Worm (Caenorhabditis elegans) whole organism, L1 larva: ENCODE data around the gene Y53F4B.24.
A peak's percentile ranks its signal among the peaks of the same experiment; 100 is the strongest.

Experiments
- C04F5.9 ChIP-seq: sonication (generic microtip); optimal IDR thresholded peaks from 2 replicates; lab custom pipeline; 2016; ENCODE audit warnings: missing genetic modification characterization, missing compliant biosample characterization
- C34B4.2 ChIP-seq: sonication (generic microtip); optimal IDR thresholded peaks from 2 replicates; lab custom pipeline; 2017; ENCODE audit warnings: mild to moderate bottlenecking, missing genetic modification characterization, missing compliant biosample characterization
- alr-1 ChIP-seq: fragments of 200-800 bp; sonication (Bioruptor generic); optimal IDR thresholded peaks from 2 replicates; lab custom pipeline; 2018; ENCODE audit warnings: borderline replicate concordance, mild to moderate bottlenecking, missing genetic modification characterization, missing compliant biosample characterization
- aly-2 ChIP-seq: fragments of 150-350 bp; optimal IDR thresholded peaks from 2 replicates; lab custom pipeline; 2014; ENCODE audit warnings: missing biosample characterization, missing genetic modification characterization
- ceh-8 ChIP-seq: fragments of 200-800 bp; sonication (Bioruptor generic); optimal IDR thresholded peaks from 2 replicates; lab custom pipeline; 2018; ENCODE audit warnings: mild to moderate bottlenecking, missing genetic modification characterization, moderate library complexity, missing compliant biosample characterization
- ceh-82 ChIP-seq, 3 experiments: fragments of 150-350 bp in 1 of 3; sonication (generic microtip) in 2 of 3; optimal IDR thresholded peaks; 2 replicates each; lab custom pipeline; 2014 to 2017; ENCODE audit warnings: missing biosample characterization in 3 of 3, missing genetic modification characterization in 3 of 3
- dpl-1 ChIP-seq, 3 experiments: fragments of 150-350 bp in 2 of 3; sonication (generic microtip) in 1 of 3; optimal IDR thresholded peaks; 2 replicates each; lab custom pipeline; 2014 to 2017; ENCODE audit warnings: missing biosample characterization in 3 of 3, missing genetic modification characterization in 3 of 3, missing genetic modification reagents in 3 of 3
- efl-1 ChIP-seq, 4 experiments: fragments of 150-350 bp; optimal IDR thresholded peaks in 3 of 4; peaks in 1 of 4; 1 replicate in 1 of 4; 2 replicates in 3 of 4; lab custom pipeline; 2014; ENCODE audit warnings: missing biosample characterization in 2 of 4, missing genetic modification characterization in 2 of 4, missing genetic modification reagents in 2 of 4
- efl-3 ChIP-seq: fragments of 200-800 bp; sonication (Bioruptor generic); optimal IDR thresholded peaks from 2 replicates; lab custom pipeline; 2018; ENCODE audit warnings: mild to moderate bottlenecking, missing genetic modification characterization, missing compliant biosample characterization
- egl-27 ChIP-seq, 2 experiments: fragments of 150-350 bp in 1 of 2; sonication (generic microtip); optimal IDR thresholded peaks; 3 replicates each; lab custom pipeline; 2017 to 2018; ENCODE audit warnings: missing biosample characterization in 2 of 2, missing genetic modification characterization in 2 of 2, missing genetic modification reagents in 2 of 2
- elt-3 ChIP-seq, 6 experiments: fragments of 150-350 bp in 1 of 6; sonication (generic microtip); optimal IDR thresholded peaks; 2 replicates each; lab custom pipeline; 2017 to 2018; ENCODE audit warnings: missing biosample characterization in 6 of 6, missing genetic modification characterization in 6 of 6, inconsistent platforms in 1 of 6
- ets-5 ChIP-seq: fragments of 200-800 bp; sonication (Bioruptor generic); IDR thresholded peaks from 2 replicates; pipeline ENCODE4 v1.3.6; 2022; ENCODE audit warnings: missing genetic modification characterization, missing compliant biosample characterization
- fos-1 ChIP-seq: fragments of 150-350 bp; optimal IDR thresholded peaks from 2 replicates; lab custom pipeline; 2014; ENCODE audit warnings: missing biosample characterization, missing genetic modification characterization
- irx-1 ChIP-seq: sonication (generic microtip); optimal IDR thresholded peaks from 2 replicates; lab custom pipeline; 2016; ENCODE audit warnings: missing genetic modification characterization, missing compliant biosample characterization
- lin-35 ChIP-seq, 2 experiments: fragments of 150-350 bp; optimal IDR thresholded peaks; 2 replicates each; lab custom pipeline; 2014; ENCODE audit warnings: missing biosample characterization in 2 of 2, missing genetic modification characterization in 2 of 2, missing genetic modification reagents in 2 of 2
- mdl-1 ChIP-seq, 2 experiments: fragments of 150-350 bp; optimal IDR thresholded peaks; 2 replicates each; lab custom pipeline; 2014 to 2017; ENCODE audit warnings: missing biosample characterization in 2 of 2, missing genetic modification characterization in 2 of 2, inconsistent platforms in 1 of 2
- mep-1 ChIP-seq: fragments of 150-350 bp; optimal IDR thresholded peaks from 2 replicates; lab custom pipeline; 2014; ENCODE audit warnings: missing biosample characterization, missing genetic modification characterization
- nhr-12 ChIP-seq: sonication (generic microtip); optimal IDR thresholded peaks from 2 replicates; lab custom pipeline; 2017; ENCODE audit warnings: missing biosample characterization, missing genetic modification characterization
- nhr-47 ChIP-seq: sonication (generic microtip); optimal IDR thresholded peaks from 2 replicates; lab custom pipeline; 2016; ENCODE audit warnings: mild to moderate bottlenecking, missing genetic modification characterization, moderate library complexity, missing compliant biosample characterization
- nhr-71 ChIP-seq: sonication (generic microtip); optimal IDR thresholded peaks from 2 replicates; lab custom pipeline; 2016; ENCODE audit warnings: mild to moderate bottlenecking, missing genetic modification characterization, moderate library complexity, missing compliant biosample characterization
- nhr-76 ChIP-seq: sonication (generic microtip); optimal IDR thresholded peaks from 2 replicates; lab custom pipeline; 2017; ENCODE audit warnings: missing biosample characterization, missing genetic modification characterization
- nhr-85 ChIP-seq: sonication (generic microtip); peaks from one replicate; lab custom pipeline; 2016; ENCODE audit warnings: missing genetic modification characterization, inconsistent platforms, missing compliant biosample characterization
- pag-3 ChIP-seq: sonication (generic microtip); optimal IDR thresholded peaks from 2 replicates; lab custom pipeline; 2017; ENCODE audit warnings: missing genetic modification characterization, mild to moderate bottlenecking, missing compliant biosample characterization, antibody characterized with exemption, borderline replicate concordance; ENCODE audit not compliant: insufficient read depth
- pqm-1 ChIP-seq: sonication (generic microtip); optimal IDR thresholded peaks from 3 replicates; lab custom pipeline; 2017; ENCODE audit warnings: missing biosample characterization, missing genetic modification characterization
- rnt-1 ChIP-seq: sonication (generic microtip); optimal IDR thresholded peaks from 2 replicates; lab custom pipeline; 2016; ENCODE audit warnings: mild to moderate bottlenecking, missing genetic modification characterization, moderate library complexity, missing compliant biosample characterization
- skn-1 ChIP-seq: fragments of 150-350 bp; optimal IDR thresholded peaks from 2 replicates; lab custom pipeline; 2014; ENCODE audit warnings: missing biosample characterization, missing genetic modification characterization
- snu-23 ChIP-seq: sonication (generic microtip); optimal IDR thresholded peaks from 2 replicates; lab custom pipeline; 2016; ENCODE audit warnings: missing genetic modification characterization, missing compliant biosample characterization
- tbx-2 ChIP-seq: sonication (generic microtip); optimal IDR thresholded peaks from 2 replicates; lab custom pipeline; 2016; ENCODE audit warnings: missing genetic modification characterization, missing compliant biosample characterization
- tlp-1 ChIP-seq: fragments of 150-350 bp; optimal IDR thresholded peaks from 2 replicates; lab custom pipeline; 2014; ENCODE audit warnings: missing biosample characterization, missing genetic modification characterization
- unc-30 ChIP-seq: sonication (generic microtip); optimal IDR thresholded peaks from 2 replicates; lab custom pipeline; 2017; ENCODE audit warnings: missing biosample characterization, missing genetic modification characterization
- unc-62 ChIP-seq: fragments of 150-350 bp; optimal IDR thresholded peaks from 2 replicates; lab custom pipeline; 2014; ENCODE audit warnings: missing biosample characterization, missing genetic modification reagents, missing genetic modification characterization
- unc-86 ChIP-seq: sonication (generic microtip); optimal IDR thresholded peaks from 2 replicates; lab custom pipeline; 2016; ENCODE audit warnings: missing genetic modification characterization, missing compliant biosample characterization
- vab-15 ChIP-seq: sonication (generic microtip); optimal IDR thresholded peaks from 2 replicates; lab custom pipeline; 2017; ENCODE audit warnings: missing genotype, mild to moderate bottlenecking, missing genetic modification characterization, missing compliant biosample characterization
- xbp-1 ChIP-seq: sonication (generic microtip); optimal IDR thresholded peaks from 2 replicates; lab custom pipeline; 2016; ENCODE audit warnings: missing genetic modification characterization, missing compliant biosample characterization
- ztf-11 ChIP-seq, 2 experiments: sonication (generic microtip); optimal IDR thresholded peaks; 2 replicates each; lab custom pipeline; 2016 to 2017; ENCODE audit warnings: missing genetic modification characterization in 2 of 2, missing biosample characterization in 1 of 2, missing compliant biosample characterization in 1 of 2

Y53F4B.24 gene

ce11 chrII:15089086-15089895, 44.9 kb downstream of the Y53F4B.24 start (continued):
- TF ChIP-seq nhr-12 (no peak), irx-1 (tag; lab: Kevin White, UChicago) (peak; percentile 95), aly-2 (tag; lab: Kevin White, UChicago) (no peak), snu-23 (peak; percentile 85), mdl-1 (tag; optimal IDR thresholded peaks at IDR 0.05; lab: Kevin White, UChicago) (peak in 1 of 2 experiments; percentile 38), unc-62 (no peak), egl-27 (tag; optimal IDR thresholded peaks at IDR 0.05; lab: Kevin White, UChicago) (no peak), nhr-71 (tag; lab: Kevin White, UChicago) (peak; percentile 90), mep-1 (tag; lab: Kevin White, UChicago) (peak; percentile 53), elt-3 (tag; optimal IDR thresholded peaks at IDR 0.05; lab: Kevin White, UChicago) (no peak), C34B4.2 (tag; lab: Kevin White, UChicago) (no peak), efl-1 (optimal IDR thresholded peaks at IDR 0.05; lab: Kevin White, UChicago) (peak; percentile 96), efl-1 (GFP tag; optimal IDR thresholded peaks at IDR 0.05 in 1 of 2; lab: Kevin White, UChicago) (peak; percentile 94 to 99), unc-30 (no peak), dpl-1 (GFP tag; optimal IDR thresholded peaks at IDR 0.05; lab: Kevin White, UChicago) (peak; percentile 89 to 93 (median 93)), tbx-2 (tag; lab: Kevin White, UChicago) (peak; percentile 87), xbp-1 (tag; lab: Kevin White, UChicago) (peak; percentile 83), efl-3 (GFP tag; lab: Kevin White, UChicago) (peak; percentile 24), lin-35 (GFP tag; optimal IDR thresholded peaks at IDR 0.05; lab: Kevin White, UChicago) (peak; percentile 93 to 95), skn-1 (peak; percentile 12), ceh-82 (tag; optimal IDR thresholded peaks at IDR 0.05; lab: Kevin White, UChicago) (peak; percentile 31 to 35 (median 32)), nhr-76 (no peak), ceh-8 (no peak), rnt-1 (tag; lab: Kevin White, UChicago) (peak; percentile 96), unc-86 (tag; lab: Kevin White, UChicago) (peak; percentile 68), fos-1 (peak; percentile 7), nhr-85 (tag; lab: Kevin White, UChicago) (peak; percentile 96), ztf-11 (tag; optimal IDR thresholded peaks at IDR 0.05; lab: Kevin White, UChicago) (peak in 1 of 2 experiments; percentile 94), pqm-1 (no peak), tlp-1 (tag; lab: Kevin White, UChicago) (no peak), vab-15 (tag; lab: Kevin White, UChicago) (peak; percentile 91), nhr-47 (peak; percentile 92), C04F5.9 (tag; lab: Kevin White, UChicago) (peak; percentile 81), alr-1 (no peak)

ce11 chrII:15084170-15084569, 50.1 kb downstream of the Y53F4B.24 start, which contains the start of gene Y53F4B.20:
Y53F4B.20 (plus strand) TSS chrII:15084470.
- TF ChIP-seq ets-5 (no peak), pag-3 (tag; lab: Kevin White, UChicago) (no peak), nhr-85 (tag; lab: Kevin White, UChicago) (peak; percentile 9)
